Fruit fly (Drosophila melanogaster) whole organism, embryonic: Measurements from ENCODE around the gene CG12522.

Experiments
- B-H2 ChIP-seq: fragments of 200-800 bp; sonication (Bioruptor generic); optimal IDR thresholded peaks from 2 replicates; lab custom pipeline; 2018; ENCODE audit warnings: missing biosample characterization, mild to moderate bottlenecking, missing genetic modification characterization
- BEAF-32 ChIP-seq: fragments of 200-800 bp; sonication (Bioruptor generic); optimal IDR thresholded peaks from 3 replicates; lab custom pipeline; 2017; ENCODE audit warnings: missing biosample characterization, missing genetic modification characterization, mild to moderate bottlenecking, moderate library complexity, missing genetic modification reagents
- CG10431 ChIP-seq: fragments of 200-800 bp; sonication (Bioruptor generic); optimal IDR thresholded peaks from 3 replicates; lab custom pipeline; 2018; ENCODE audit warnings: missing biosample characterization, mild to moderate bottlenecking, missing genetic modification characterization
- CG10959 ChIP-seq: fragments of 200-800 bp; sonication (Bioruptor generic); IDR thresholded peaks from 2 replicates; pipeline ENCODE4 v1.3.6; 2022; ENCODE audit warnings: missing biosample characterization, missing genetic modification characterization
- CG12155 ChIP-seq: fragments of 200-800 bp; sonication (Bioruptor generic); optimal IDR thresholded peaks from 3 replicates; lab custom pipeline; 2016; ENCODE audit warnings: missing biosample characterization, missing genetic modification characterization
- CG13287 ChIP-seq: fragments of 200-800 bp; sonication (Bioruptor generic); IDR thresholded peaks from 2 replicates; pipeline ENCODE4 v1.3.6; 2022; ENCODE audit warnings: missing biosample characterization, missing genetic modification characterization; ENCODE audit not compliant: partially characterized antibody
- CG1647 ChIP-seq: fragments of 200-800 bp; sonication (Bioruptor generic); optimal IDR thresholded peaks from 3 replicates; lab custom pipeline; 2016; ENCODE audit warnings: missing biosample characterization, missing genetic modification characterization
- CG16863 ChIP-seq: fragments of 200-800 bp; sonication (Bioruptor generic); optimal IDR thresholded peaks from 3 replicates; lab custom pipeline; 2016; ENCODE audit warnings: missing biosample characterization, missing genetic modification characterization
- CG18619 ChIP-seq: fragments of 200-800 bp; sonication (Bioruptor generic); optimal IDR thresholded peaks from 3 replicates; lab custom pipeline; 2017; ENCODE audit warnings: missing biosample characterization, mild to moderate bottlenecking, missing genetic modification characterization
- CG31365 ChIP-seq: fragments of 200-800 bp; sonication (Bioruptor generic); optimal IDR thresholded peaks from 2 replicates; lab custom pipeline; 2018; ENCODE audit warnings: missing biosample characterization, mild to moderate bottlenecking, missing genetic modification characterization
- CG4424 ChIP-seq: fragments of 200-800 bp; sonication (Bioruptor generic); optimal IDR thresholded peaks from 3 replicates; lab custom pipeline; 2016; ENCODE audit warnings: missing biosample characterization, missing genetic modification characterization
- CG5953 ChIP-seq: fragments of 200-800 bp; sonication (Bioruptor generic); IDR thresholded peaks from 2 replicates; pipeline ENCODE4 v1.3.6; 2022; ENCODE audit warnings: missing biosample characterization, missing genetic modification characterization
- CG6813 ChIP-seq: fragments of 200-800 bp; sonication (Bioruptor generic); optimal IDR thresholded peaks from 2 replicates; lab custom pipeline; 2017; ENCODE audit warnings: missing biosample characterization, missing genetic modification characterization, mild to moderate bottlenecking, moderate library complexity, missing genetic modification reagents
- CG6854 ChIP-seq: fragments of 200-800 bp; sonication (Bioruptor generic); optimal IDR thresholded peaks from 3 replicates; lab custom pipeline; 2017; ENCODE audit warnings: missing biosample characterization, mild to moderate bottlenecking, missing genetic modification characterization
- CG7556 ChIP-seq: fragments of 200-800 bp; sonication (Bioruptor generic); optimal IDR thresholded peaks from 2 replicates; lab custom pipeline; 2017; ENCODE audit warnings: missing biosample characterization, mild to moderate bottlenecking, missing genetic modification characterization
- CG7928 ChIP-seq: fragments of 200-800 bp; sonication (Bioruptor generic); optimal IDR thresholded peaks from 2 replicates; lab custom pipeline; 2017; ENCODE audit warnings: missing biosample characterization, mild to moderate bottlenecking, missing genetic modification characterization
- CG7963 ChIP-seq: fragments of 200-800 bp; sonication (Bioruptor generic); IDR thresholded peaks from 3 replicates; pipeline ENCODE4 v1.3.6; 2022; ENCODE audit warnings: missing biosample characterization, missing genetic modification characterization; ENCODE audit not compliant: partially characterized antibody
- CG8765 ChIP-seq: fragments of 200-800 bp; sonication (Bioruptor generic); IDR thresholded peaks from 2 replicates; pipeline ENCODE4 v1.3.6; 2022; ENCODE audit warnings: missing biosample characterization, missing genetic modification characterization
- CG9932 ChIP-seq: fragments of 200-800 bp; sonication (Bioruptor generic); IDR thresholded peaks from 2 replicates; pipeline ENCODE4 v1.3.6; 2022; ENCODE audit warnings: missing biosample characterization, missing genetic modification characterization
- D19A ChIP-seq: fragments of 200-800 bp; optimal IDR thresholded peaks from 3 replicates; lab custom pipeline; 2019; ENCODE audit warnings: missing biosample characterization, mild to moderate bottlenecking, missing genetic modification characterization, moderate library complexity
- Deaf1 ChIP-seq: fragments of 200-800 bp; optimal IDR thresholded peaks from 3 replicates; lab custom pipeline; 2019; ENCODE audit warnings: missing biosample characterization, mild to moderate bottlenecking, missing genetic modification characterization, moderate library complexity
- E2f1 ChIP-seq: fragments of 200-800 bp; sonication (Bioruptor generic); IDR thresholded peaks from 2 replicates; pipeline ENCODE4 v1.3.6; 2022; ENCODE audit warnings: missing biosample characterization, missing genetic modification characterization
- Ets65A ChIP-seq: fragments of 200-800 bp; sonication (Bioruptor generic); peaks from one replicate; lab custom pipeline; 2016; ENCODE audit warnings: missing biosample characterization, missing genetic modification characterization
- Gug ChIP-seq: fragments of 200-800 bp; sonication (Bioruptor generic); IDR thresholded peaks from 4 replicates; pipeline ENCODE4 v1.3.6; 2022; ENCODE audit warnings: missing biosample characterization, missing genetic modification characterization
- Hmr ChIP-seq: fragments of 200-800 bp; sonication (Bioruptor generic); optimal IDR thresholded peaks from 3 replicates; lab custom pipeline; 2017; ENCODE audit warnings: mild to moderate bottlenecking, missing biosample characterization, missing genetic modification reagents, missing genetic modification characterization
- Hmx ChIP-seq: fragments of 200-800 bp; sonication (Bioruptor generic); optimal IDR thresholded peaks from 2 replicates; lab custom pipeline; 2016; ENCODE audit warnings: missing biosample characterization, missing genetic modification characterization
- MESR4 ChIP-seq: fragments of 200-800 bp; sonication (Bioruptor generic); optimal IDR thresholded peaks from 2 replicates; lab custom pipeline; 2018; ENCODE audit warnings: missing biosample characterization, mild to moderate bottlenecking, missing genetic modification characterization, moderate library complexity
- Max ChIP-seq: fragments of 200-800 bp; sonication (Bioruptor generic); optimal IDR thresholded peaks from 2 replicates; lab custom pipeline; 2016; ENCODE audit warnings: missing biosample characterization, mild to moderate bottlenecking, missing genetic modification characterization
- Med ChIP-seq: fragments of 200-800 bp; sonication (Bioruptor generic); peaks from one replicate; lab custom pipeline; 2016; ENCODE audit warnings: missing biosample characterization, missing genetic modification characterization, mild to moderate bottlenecking, inconsistent platforms, moderate library complexity
- TFAM ChIP-seq: fragments of 200-800 bp; sonication (Bioruptor generic); optimal IDR thresholded peaks from 2 replicates; lab custom pipeline; 2017; ENCODE audit warnings: missing biosample characterization, missing genetic modification characterization, inconsistent platforms
- Trl ChIP-seq, 3 experiments: fragments of >200 bp in 2 of 3; fragments of 200-800 bp in 1 of 3; sonication (Bioruptor generic) in 1 of 3; optimal IDR thresholded peaks; 2 replicates in 1 of 3; 3 replicates in 2 of 3; lab custom pipeline; 2016 to 2017; ENCODE audit warnings: missing biosample characterization in 1 of 3, missing genetic modification characterization in 1 of 3
- bsh ChIP-seq, 2 experiments: fragments of 200-800 bp; sonication (Bioruptor generic); optimal IDR thresholded peaks; 2 replicates each; lab custom pipeline; 2017 to 2018; ENCODE audit warnings: mild to moderate bottlenecking in 2 of 2, missing biosample characterization in 2 of 2, missing genetic modification characterization in 2 of 2, moderate library complexity in 1 of 2
- chm ChIP-seq: fragments of 200-800 bp; sonication (Bioruptor generic); IDR thresholded peaks from 2 replicates; pipeline ENCODE4 v1.3.6; 2022; ENCODE audit warnings: missing biosample characterization, missing genetic modification characterization
- crc ChIP-seq: fragments of 200-800 bp; sonication (Bioruptor generic); optimal IDR thresholded peaks from 2 replicates; lab custom pipeline; 2016; ENCODE audit warnings: missing biosample characterization, missing genetic modification characterization
- danr ChIP-seq: fragments of 200-800 bp; sonication (Bioruptor generic); IDR thresholded peaks from 2 replicates; pipeline ENCODE4 v1.3.6; 2022; ENCODE audit warnings: missing biosample characterization, missing genetic modification characterization
- kah ChIP-seq: fragments of 200-800 bp; sonication (Bioruptor generic); optimal IDR thresholded peaks from 2 replicates; lab custom pipeline; 2018; ENCODE audit warnings: missing biosample characterization, mild to moderate bottlenecking, missing genetic modification characterization
- ken ChIP-seq: fragments of 200-800 bp; sonication (Bioruptor generic); IDR thresholded peaks from 3 replicates; pipeline ENCODE4 v1.3.6; 2022; ENCODE audit warnings: missing biosample characterization, missing genetic modification characterization
- org-1 ChIP-seq: fragments of 200-800 bp; sonication (Bioruptor generic); optimal IDR thresholded peaks from 2 replicates; lab custom pipeline; 2017; ENCODE audit warnings: missing biosample characterization, missing genetic modification characterization
- otp ChIP-seq: fragments of 200-800 bp; sonication (Bioruptor generic); IDR thresholded peaks from 3 replicates; pipeline ENCODE4, ENCODE4 v1.3.6; 2022; ENCODE audit warnings: missing biosample characterization, missing genetic modification characterization
- psq ChIP-seq: fragments of 200-800 bp; sonication (Bioruptor generic); optimal IDR thresholded peaks from 2 replicates; lab custom pipeline; 2017; ENCODE audit warnings: missing biosample characterization, missing genetic modification characterization
- ranshi ChIP-seq: fragments of 200-800 bp; sonication (Bioruptor generic); IDR thresholded peaks from 2 replicates; pipeline ENCODE4 v1.3.6; 2022; ENCODE audit warnings: missing biosample characterization, missing genetic modification characterization
- sens ChIP-seq: fragments of 200-800 bp; sonication (Bioruptor generic); peaks from one replicate; lab custom pipeline; 2016; ENCODE audit warnings: missing biosample characterization, missing genetic modification characterization
- sens-2 ChIP-seq: fragments of 200-800 bp; sonication (Bioruptor generic); IDR thresholded peaks from 2 replicates; pipeline ENCODE4 v1.3.6; 2022; ENCODE audit warnings: missing biosample characterization, missing genetic modification characterization
- ssp ChIP-seq: fragments of 200-800 bp; sonication (Bioruptor generic); IDR thresholded peaks from 2 replicates; pipeline ENCODE4 v1.3.6; 2022; ENCODE audit warnings: missing biosample characterization, missing genetic modification characterization
- tio ChIP-seq: fragments of 200-800 bp; sonication (Bioruptor generic); optimal IDR thresholded peaks from 2 replicates; lab custom pipeline; 2017; ENCODE audit warnings: missing biosample characterization, missing genetic modification characterization, inconsistent platforms
- wek ChIP-seq: fragments of 200-800 bp; sonication (Bioruptor generic); optimal IDR thresholded peaks from 3 replicates; lab custom pipeline; 2018; ENCODE audit warnings: missing biosample characterization, mild to moderate bottlenecking, missing genetic modification characterization, moderate library complexity
- wor ChIP-seq: fragments of 200-800 bp; sonication (Bioruptor generic); IDR thresholded peaks from 2 replicates; pipeline ENCODE4 v1.3.6; 2022; ENCODE audit warnings: missing biosample characterization, missing genetic modification characterization
- zen ChIP-seq: fragments of 200-800 bp; sonication (Bioruptor generic); optimal IDR thresholded peaks from 3 replicates; lab custom pipeline; 2018; ENCODE audit warnings: missing biosample characterization, mild to moderate bottlenecking, missing genetic modification characterization, moderate library complexity
- zf30C ChIP-seq: fragments of 200-800 bp; sonication (Bioruptor generic); optimal IDR thresholded peaks from 3 replicates; lab custom pipeline; 2018; ENCODE audit warnings: missing biosample characterization, mild to moderate bottlenecking, missing genetic modification characterization

Gene CG12522

DNA sequence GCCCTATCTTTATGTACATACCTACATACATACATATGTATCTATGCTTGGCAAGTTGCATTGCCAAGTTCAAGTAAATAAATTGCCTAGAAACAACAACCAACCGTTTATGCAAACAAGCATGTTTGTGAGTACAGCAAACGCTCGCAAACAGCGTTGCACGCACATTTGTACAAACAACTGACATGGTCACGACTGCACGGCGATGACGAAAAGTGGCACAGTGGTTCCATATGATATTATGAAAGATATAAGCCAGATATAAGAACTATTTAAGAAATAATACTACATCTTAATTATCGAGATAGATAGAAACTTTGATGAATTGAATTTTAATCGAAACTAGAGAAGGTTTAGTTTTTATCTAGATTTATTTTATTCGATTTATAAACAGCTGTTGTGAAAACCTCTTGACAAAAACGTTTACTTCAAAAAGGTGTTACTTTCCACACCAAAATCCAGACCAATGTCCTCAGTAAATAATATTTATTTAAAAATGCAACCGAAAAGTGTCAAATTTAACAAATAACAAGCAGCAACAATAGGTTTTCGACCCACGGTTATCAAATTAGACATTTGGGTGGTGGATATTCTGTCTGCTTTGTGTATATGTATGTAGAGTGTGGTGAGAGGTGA, 18.1 kb upstream of the CG12522 start (continued):
- TF ChIP-seq otp (GFP tag; lab: Robert Waterston, UW) (peak; percentile 91), CG10431 (GFP tag; lab: Kevin White, UChicago) (peak; percentile 68), CG9932 (peak; percentile 41; the same call in 1 of the 2 replicates), Trl (optimal IDR thresholded peaks at IDR 0.05; lab: Kevin White, UChicago) (no peak), Trl (GFP tag; optimal IDR thresholded peaks at IDR 0.05; lab: Kevin White, UChicago) (peak; percentile 81), danr (GFP tag; lab: Robert Waterston, UW) (peak; percentile 58; the same call in 1 of the 2 replicates), Hmr (GFP tag; lab: Kevin White, UChicago) (peak; percentile 89), Deaf1 (peak; percentile 77), psq (peak; percentile 75), Gug (GFP tag; lab: Robert Waterston, UW) (peak; percentile 54; the same call in 3 of the 4 replicates), bsh (GFP tag; optimal IDR thresholded peaks at IDR 0.05; lab: Kevin White, UChicago) (peak; percentile 58 to 89), D19A (tag; lab: Kevin White, UChicago) (peak; percentile 93), MESR4 (no peak), Max (GFP tag; lab: Kevin White, UChicago) (peak; percentile 93), CG12155 (GFP tag; lab: Kevin White, UChicago) (peak; percentile 84), CG7556 (GFP tag; lab: Kevin White, UChicago) (peak; percentile 98), CG6813 (GFP tag; lab: Kevin White, UChicago) (peak; percentile 85), tio (GFP tag; lab: Kevin White, UChicago) (peak; percentile 95), Hmx (peak; percentile 68), CG10959 (peak; percentile 83), B-H2 (GFP tag; lab: Kevin White, UChicago) (no peak), CG18619 (peak; percentile 93), TFAM (GFP tag; lab: Kevin White, UChicago) (no peak), sens-2 (GFP tag; lab: Robert Waterston, UW) (peak; percentile 63), wek (GFP tag; lab: Kevin White, UChicago) (peak; percentile 78), crc (GFP tag; lab: Kevin White, UChicago) (peak; percentile 61), zen (peak; percentile 47), CG13287 (peak; percentile 47; the same call in 1 of the 2 replicates), sens (peak; percentile 99), CG16863 (GFP tag; lab: Kevin White, UChicago) (peak; percentile 87), ssp (GFP tag; lab: Robert Waterston, UW) (peak; percentile 68), org-1 (GFP tag; lab: Kevin White, UChicago) (peak; percentile 90), zf30C (GFP tag; lab: Kevin White, UChicago) (no peak), BEAF-32 (GFP tag; lab: Kevin White, UChicago) (no peak), CG5953 (GFP tag; lab: Robert Waterston, UW) (peak; percentile 89), wor (peak; percentile 86), Med (GFP tag; lab: Kevin White, UChicago) (peak; percentile 86), CG31365 (tag; lab: Kevin White, UChicago) (peak; percentile 39), CG4424 (GFP tag; lab: Kevin White, UChicago) (peak; percentile 94), CG1647 (GFP tag; lab: Kevin White, UChicago) (peak; percentile 73), CG7963 (GFP tag; lab: Robert Waterston, UW) (no peak), kah (peak; percentile 82), ken (no peak), E2f1 (GFP tag; lab: Robert Waterston, UW) (peak; percentile 84), Ets65A (peak; percentile 96), CG6854 (GFP tag; lab: Kevin White, UChicago) (peak; percentile 76), ranshi (GFP tag; lab: Robert Waterston, UW) (peak; percentile 53; the same call in 1 of the 2 replicates), chm (GFP tag; lab: Robert Waterston, UW) (peak; percentile 94; the same call in 1 of the 2 replicates), CG8765 (GFP tag; lab: Robert Waterston, UW) (peak; percentile 50), CG7928 (GFP tag; lab: Kevin White, UChicago) (peak; percentile 14)
